Worm (Caenorhabditis elegans) whole organism, L4/young adult: ENCODE results near the gene mboa-2.

Experiments used
- dao-5 ChIP-seq: sonication (generic microtip); optimal IDR thresholded peaks from 2 replicates; lab custom pipeline; 2016; ENCODE audit warnings: missing genotype, missing genetic modification characterization, moderate library complexity, missing compliant biosample characterization
- him-1 ChIP-seq: sonication (generic microtip); optimal IDR thresholded peaks from 2 replicates; lab custom pipeline; 2016; ENCODE audit warnings: missing genotype, missing genetic modification reagents, missing genetic modification characterization, missing compliant biosample characterization

ce11 chrV:11147780-11148144 lies 25.5 kb upstream of the mboa-2 start:
- no peak for TF ChIP-seq him-1 (tag; lab: Kevin White, UChicago)
- no peak for TF ChIP-seq dao-5
